Fruit fly (Drosophila melanogaster) whole organism, wandering third instar larva: Measurements from ENCODE around the gene CG13659.

Experiments
- Abd-B ChIP-seq: fragments of >200 bp; optimal IDR thresholded peaks from 2 replicates; lab custom pipeline; 2017; ENCODE audit warnings: missing biosample characterization, missing genetic modification characterization
- CG32264 ChIP-seq: fragments of 200-800 bp; sonication (Bioruptor generic); optimal IDR thresholded peaks from 2 replicates; lab custom pipeline; 2016; ENCODE audit warnings: missing biosample characterization, missing genetic modification characterization
- Dfd ChIP-seq: fragments of >200 bp; optimal IDR thresholded peaks from 2 replicates; lab custom pipeline; 2017; ENCODE audit warnings: missing biosample characterization, missing genetic modification characterization
- Hnf4 ChIP-seq: fragments of 200-800 bp; sonication (Bioruptor generic); optimal IDR thresholded peaks from 2 replicates; lab custom pipeline; 2016; ENCODE audit warnings: missing biosample characterization, mild to moderate bottlenecking, missing genetic modification characterization
- Myc ChIP-seq: fragments of >200 bp; optimal IDR thresholded peaks from 2 replicates; lab custom pipeline; 2017
- OdsH ChIP-seq: fragments of 200-800 bp; sonication (Bioruptor generic); optimal IDR thresholded peaks from 2 replicates; lab custom pipeline; 2016; ENCODE audit warnings: missing biosample characterization, mild to moderate bottlenecking, missing genetic modification characterization
- br ChIP-seq: fragments of 200-800 bp; sonication (Bioruptor generic); optimal IDR thresholded peaks from 2 replicates; lab custom pipeline; 2016; ENCODE audit warnings: missing biosample characterization, missing genetic modification characterization
- dl ChIP-seq, 2 experiments: fragments of 175-275, 200-275 bp in 1 of 2; fragments of 200-275 bp in 1 of 2; sonication (Bioruptor generic); optimal IDR thresholded peaks; lab custom pipeline; 2018; ENCODE audit warnings: mild to moderate bottlenecking in 2 of 2, missing biosample characterization in 2 of 2, missing genetic modification characterization in 2 of 2, moderate library complexity in 2 of 2; ENCODE audit not compliant: partially characterized antibody in 2 of 2, insufficient read depth in 1 of 2
- dsf ChIP-seq: sonication (Bioruptor generic); optimal IDR thresholded peaks from 2 replicates; lab custom pipeline; 2016; ENCODE audit warnings: missing biosample characterization, missing genetic modification characterization, borderline replicate concordance
- ey ChIP-seq: fragments of 200-800 bp; sonication (Bioruptor generic); optimal IDR thresholded peaks from 2 replicates; lab custom pipeline; 2016; ENCODE audit warnings: missing biosample characterization, missing genetic modification characterization
- lola ChIP-seq: fragments of >200 bp; optimal IDR thresholded peaks from 2 replicates; lab custom pipeline; 2017; ENCODE audit warnings: missing biosample characterization, missing genetic modification characterization
- psq ChIP-seq: fragments of 200-800 bp; sonication (Bioruptor generic); optimal IDR thresholded peaks from 3 replicates; lab custom pipeline; 2017; ENCODE audit warnings: missing biosample characterization, mild to moderate bottlenecking, missing genetic modification characterization, moderate library complexity
- usp ChIP-seq: fragments of >200 bp; optimal IDR thresholded peaks from 2 replicates; lab custom pipeline; 2017; ENCODE audit warnings: missing biosample characterization, missing genetic modification characterization

DNA sequence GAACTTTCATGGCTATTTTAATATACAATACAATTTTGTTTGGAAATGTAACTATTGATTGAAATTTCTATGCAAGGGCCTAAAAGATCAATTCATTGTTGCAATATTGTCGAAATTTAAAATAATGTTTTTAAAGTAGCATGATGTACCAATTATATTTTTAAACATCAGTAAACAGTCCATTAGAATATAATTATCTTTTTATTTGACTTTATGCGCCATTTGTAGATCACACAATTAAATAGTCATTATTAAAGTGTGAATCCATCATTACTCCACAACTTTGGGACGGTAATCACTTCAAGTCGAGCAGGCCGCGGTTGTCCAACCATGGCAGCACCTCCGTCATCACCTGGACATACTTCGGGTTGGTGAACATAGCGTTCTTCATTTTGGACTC, 10.2 kb downstream of the CG13659 start, which contains the start of gene CG31099:
- TF ChIP-seq OdsH (GFP tag; lab: Kevin White, UChicago) (no peak), br (GFP tag; lab: Kevin White, UChicago) (no peak), psq (GFP tag; lab: Kevin White, UChicago) (no peak), lola (GFP tag; lab: Kevin White, UChicago) (no peak), dl (GFP tag; optimal IDR thresholded peaks at IDR 0.05; lab: Kevin White, UChicago; ENCODE audit: insufficient read depth in 1 of 2, partially characterized antibody in 2 of 2) (no peak), usp (GFP tag; lab: Kevin White, UChicago) (no peak), Dfd (GFP tag; lab: Kevin White, UChicago) (no peak), Myc (lab: Kevin White, UChicago) (no peak), Hnf4 (GFP tag; lab: Kevin White, UChicago) (no peak), dsf (GFP tag; lab: Kevin White, UChicago) (no peak), CG32264 (GFP tag; lab: Kevin White, UChicago) (no peak), ey (no peak), Abd-B (no peak)
